Worm (Caenorhabditis elegans) whole organism, L3 larva: ENCODE results near the gene srh-85.
"Not testable (repeated sequence)": the region's sequence is repeated elsewhere in the genome, so short reads cannot be mapped to it uniquely, and the experiment has no call there.

Experiments used
- ceh-82 ChIP-seq: fragments of 150-350 bp; optimal IDR thresholded peaks from 2 replicates; lab custom pipeline; 2014; ENCODE audit warnings: missing biosample characterization, missing genetic modification characterization
- fkh-2 ChIP-seq: fragments of 150-350 bp; optimal IDR thresholded peaks from 2 replicates; lab custom pipeline; 2014; ENCODE audit warnings: missing biosample characterization, missing genetic modification reagents, missing genetic modification characterization
- nhr-77 ChIP-seq: fragments of 150-350 bp; optimal IDR thresholded peaks from 2 replicates; lab custom pipeline; 2014; ENCODE audit warnings: missing biosample characterization, missing genetic modification characterization
- unc-62 ChIP-seq: fragments of 150-350 bp; sonication (generic microtip); optimal IDR thresholded peaks from 4 replicates; lab custom pipeline; 2014; ENCODE audit warnings: missing biosample characterization, missing genetic modification reagents, missing genetic modification characterization
- zag-1 ChIP-seq: fragments of 150-350 bp; optimal IDR thresholded peaks from 2 replicates; lab custom pipeline; 2014; ENCODE audit warnings: missing biosample characterization, missing genetic modification characterization
- ztf-11 ChIP-seq: fragments of 150-350 bp; optimal IDR thresholded peaks from 2 replicates; lab custom pipeline; 2014; ENCODE audit warnings: missing biosample characterization, missing genetic modification characterization

ce11 chrV:2955342-2955741 is 32.0 kb downstream of the srh-85 start, which contains the start of gene srh-248:
- TF ChIP-seq ceh-82 (tag; lab: Kevin White, UChicago); zag-1 (tag; lab: Kevin White, UChicago); fkh-2 (tag; lab: Kevin White, UChicago); unc-62; nhr-77 (tag; lab: Kevin White, UChicago); ztf-11 (tag; lab: Kevin White, UChicago): not testable (repeated sequence)
